Fruit fly (Drosophila melanogaster) whole organism, embryonic: ENCODE measurements around the gene CG31542.

ENCODE experiments used
- Asciz ChIP-seq: fragments of 200-800 bp; sonication (Bioruptor generic); optimal IDR thresholded peaks from 2 replicates; lab custom pipeline; 2017; ENCODE audit warnings: missing biosample characterization, mild to moderate bottlenecking, missing genetic modification characterization, missing genetic modification reagents
- BtbVII ChIP-seq: fragments of 200-800 bp; sonication (Bioruptor generic); optimal IDR thresholded peaks from 3 replicates; lab custom pipeline; 2017; ENCODE audit warnings: missing biosample characterization, mild to moderate bottlenecking, missing genetic modification characterization
- CG10147 ChIP-seq: fragments of 200-800 bp; sonication (Bioruptor generic); optimal IDR thresholded peaks from 2 replicates; lab custom pipeline; 2019; ENCODE audit warnings: missing biosample characterization, mild to moderate bottlenecking, missing genetic modification characterization, moderate library complexity
- CG11456 ChIP-seq: fragments of 200-800 bp; sonication (Bioruptor generic); IDR thresholded peaks from 3 replicates; pipeline ENCODE4 v1.3.6; 2022; ENCODE audit warnings: missing biosample characterization, missing genetic modification characterization
- CG12071 ChIP-seq: fragments of 200-800 bp; sonication (Bioruptor generic); optimal IDR thresholded peaks from 3 replicates; lab custom pipeline; 2018; ENCODE audit warnings: missing biosample characterization, mild to moderate bottlenecking, missing genetic modification characterization
- CG12942 ChIP-seq: fragments of 200-800 bp; sonication (Bioruptor generic); optimal IDR thresholded peaks from 3 replicates; lab custom pipeline; 2016; ENCODE audit warnings: missing biosample characterization, missing genetic modification characterization
- CG14860 ChIP-seq: fragments of 200-800 bp; sonication (Bioruptor generic); IDR thresholded peaks from 3 replicates; pipeline ENCODE4 v1.3.6; 2022; ENCODE audit warnings: missing biosample characterization, missing genetic modification characterization; ENCODE audit not compliant: partially characterized antibody
- CG15479 ChIP-seq: fragments of 200-800 bp; sonication (Bioruptor generic); optimal IDR thresholded peaks from 3 replicates; lab custom pipeline; 2019; ENCODE audit warnings: missing biosample characterization, mild to moderate bottlenecking, missing genetic modification characterization, moderate library complexity
- CG1603 ChIP-seq: fragments of 200-800 bp; sonication (Bioruptor generic); optimal IDR thresholded peaks from 2 replicates; lab custom pipeline; 2019; ENCODE audit warnings: missing biosample characterization, mild to moderate bottlenecking, missing genetic modification characterization, moderate library complexity
- CG17829 ChIP-seq: fragments of 200-800 bp; optimal IDR thresholded peaks from 2 replicates; lab custom pipeline; 2019; ENCODE audit warnings: missing biosample characterization, mild to moderate bottlenecking, missing genetic modification characterization, moderate library complexity
- CG3065 ChIP-seq: fragments of 200-800 bp; sonication (Bioruptor generic); optimal IDR thresholded peaks from 2 replicates; lab custom pipeline; 2016; ENCODE audit warnings: missing biosample characterization, missing genetic modification characterization
- CG31388 ChIP-seq: fragments of 200-800 bp; sonication (Bioruptor generic); optimal IDR thresholded peaks from 2 replicates; lab custom pipeline; 2016; ENCODE audit warnings: missing biosample characterization, missing genetic modification characterization
- CG33213 ChIP-seq: fragments of 200-800 bp; sonication (Bioruptor generic); optimal IDR thresholded peaks from 3 replicates; lab custom pipeline; 2016; ENCODE audit warnings: missing biosample characterization, missing genetic modification characterization
- CG3726 ChIP-seq: fragments of 200-800 bp; sonication (Bioruptor generic); IDR thresholded peaks from 3 replicates; pipeline ENCODE4, ENCODE4 v1.3.6; 2022; ENCODE audit warnings: missing biosample characterization, missing genetic modification characterization
- CG4328 ChIP-seq: fragments of 200-800 bp; sonication (Bioruptor generic); optimal IDR thresholded peaks from 3 replicates; lab custom pipeline; 2017; ENCODE audit warnings: missing biosample characterization, missing genetic modification reagents, missing genetic modification characterization
- CG6765 ChIP-seq: fragments of 200-800 bp; sonication (Bioruptor generic); optimal IDR thresholded peaks from 3 replicates; lab custom pipeline; 2017; ENCODE audit warnings: missing biosample characterization, mild to moderate bottlenecking, missing genetic modification characterization
- CG8089 ChIP-seq: fragments of 200-800 bp; sonication (Bioruptor generic); optimal IDR thresholded peaks from 3 replicates; lab custom pipeline; 2016; ENCODE audit warnings: missing biosample characterization, missing genetic modification characterization
- CG8359 ChIP-seq: fragments of 200-800 bp; sonication (Bioruptor generic); optimal IDR thresholded peaks from 2 replicates; lab custom pipeline; 2017; ENCODE audit warnings: missing biosample characterization, mild to moderate bottlenecking, missing genetic modification characterization, borderline replicate concordance
- CG9437 ChIP-seq: fragments of 200-800 bp; sonication (Bioruptor generic); optimal IDR thresholded peaks from 2 replicates; lab custom pipeline; 2018; ENCODE audit warnings: missing biosample characterization, mild to moderate bottlenecking, missing genetic modification characterization
- CHES-1-like ChIP-seq: fragments of 200-800 bp; sonication (Bioruptor generic); optimal IDR thresholded peaks from 2 replicates; lab custom pipeline; 2016; ENCODE audit warnings: missing biosample characterization, missing genetic modification characterization
- Dfd ChIP-seq, 2 experiments: fragments of >200 bp; optimal IDR thresholded peaks; 2 replicates each; lab custom pipeline; 2017; ENCODE audit warnings: missing biosample characterization in 2 of 2, missing genetic modification characterization in 2 of 2
- Dref ChIP-seq: fragments of 200-800 bp; sonication (Bioruptor generic); IDR thresholded peaks from 2 replicates; pipeline ENCODE4 v1.3.6; 2022; ENCODE audit warnings: missing biosample characterization, missing genetic modification characterization
- Drgx ChIP-seq: fragments of 200-800 bp; sonication (Bioruptor generic); IDR thresholded peaks from 2 replicates; pipeline ENCODE4 v1.3.6; 2022; ENCODE audit warnings: missing biosample characterization, missing genetic modification characterization
- Fer3 ChIP-seq: fragments of 200-800 bp; sonication (Bioruptor generic); optimal IDR thresholded peaks from 2 replicates; lab custom pipeline; 2018; ENCODE audit warnings: missing biosample characterization, mild to moderate bottlenecking, missing genetic modification characterization, moderate library complexity
- HmgD ChIP-seq: fragments of 200-800 bp; sonication (Bioruptor generic); optimal IDR thresholded peaks from 3 replicates; lab custom pipeline; 2016; ENCODE audit warnings: missing biosample characterization, missing genetic modification characterization
- Lpt ChIP-seq: fragments of >200 bp; optimal IDR thresholded peaks from 2 replicates; lab custom pipeline; 2018; ENCODE audit warnings: missing biosample characterization, missing genetic modification characterization
- Meics ChIP-seq: fragments of 200-800 bp; sonication (Bioruptor generic); optimal IDR thresholded peaks from 2 replicates; lab custom pipeline; 2017; ENCODE audit warnings: missing biosample characterization, mild to moderate bottlenecking, missing genetic modification characterization
- Nf-YA ChIP-seq: fragments of 200-800 bp; sonication (Bioruptor generic); IDR thresholded peaks from 2 replicates; pipeline ENCODE4 v1.3.6; 2022; ENCODE audit warnings: missing biosample characterization, missing genetic modification characterization
- Oli ChIP-seq: fragments of 200-800 bp; sonication (Bioruptor generic); optimal IDR thresholded peaks from 2 replicates; lab custom pipeline; 2018; ENCODE audit warnings: missing biosample characterization, mild to moderate bottlenecking, missing genetic modification characterization, moderate library complexity
- Sox100B ChIP-seq: fragments of 200-800 bp; sonication (Bioruptor generic); optimal IDR thresholded peaks from 3 replicates; lab custom pipeline; 2018; ENCODE audit warnings: missing biosample characterization, mild to moderate bottlenecking, missing genetic modification characterization
- al ChIP-seq: fragments of 200-800 bp; sonication (Bioruptor generic); IDR thresholded peaks from 2 replicates; pipeline ENCODE4 v1.3.6; 2022; ENCODE audit warnings: missing biosample characterization, missing genetic modification characterization
- ap ChIP-seq: fragments of 200-800 bp; sonication (Bioruptor generic); IDR thresholded peaks from 2 replicates; pipeline ENCODE4 v1.3.6; 2022; ENCODE audit warnings: missing biosample characterization, missing genetic modification characterization
- ci ChIP-seq: fragments of 200-800 bp; sonication (Bioruptor generic); IDR thresholded peaks from 3 replicates; pipeline ENCODE4 v1.3.6; 2022; ENCODE audit warnings: missing biosample characterization, missing genetic modification characterization
- ewg ChIP-seq: fragments of 200-800 bp; sonication (Bioruptor generic); optimal IDR thresholded peaks from 3 replicates; lab custom pipeline; 2017; ENCODE audit warnings: mild to moderate bottlenecking, missing biosample characterization, missing genetic modification reagents, missing genetic modification characterization
- fd3F ChIP-seq: fragments of 200-800 bp; sonication (Bioruptor generic); optimal IDR thresholded peaks from 2 replicates; lab custom pipeline; 2018; ENCODE audit warnings: missing biosample characterization, mild to moderate bottlenecking, missing genetic modification characterization, moderate library complexity
- ftz-f1 ChIP-seq: fragments of 200-800 bp; sonication (Bioruptor generic); optimal IDR thresholded peaks from 2 replicates; lab custom pipeline; 2016; ENCODE audit warnings: missing biosample characterization, missing genetic modification characterization
- grn ChIP-seq: fragments of 200-800 bp; sonication (Bioruptor generic); optimal IDR thresholded peaks from 3 replicates; lab custom pipeline; 2017; ENCODE audit warnings: missing biosample characterization, missing genetic modification characterization
- ind ChIP-seq: fragments of 200-800 bp; sonication (Bioruptor generic); optimal IDR thresholded peaks from 3 replicates; lab custom pipeline; 2016; ENCODE audit warnings: missing biosample characterization, missing genetic modification characterization
- ken ChIP-seq: fragments of 200-800 bp; sonication (Bioruptor generic); IDR thresholded peaks from 3 replicates; pipeline ENCODE4 v1.3.6; 2022; ENCODE audit warnings: missing biosample characterization, missing genetic modification characterization
- lola ChIP-seq, 3 experiments: fragments of >200 bp in 2 of 3; fragments of 200-800 bp in 1 of 3; sonication (Bioruptor generic) in 1 of 3; optimal IDR thresholded peaks; 2 replicates each; lab custom pipeline; 2017 to 2019; ENCODE audit warnings: missing biosample characterization in 3 of 3, missing genetic modification characterization in 3 of 3, mild to moderate bottlenecking in 1 of 3, moderate library complexity in 1 of 3
- luna ChIP-seq: fragments of 200-800 bp; sonication (Bioruptor generic); optimal IDR thresholded peaks from 2 replicates; lab custom pipeline; 2016; ENCODE audit warnings: missing biosample characterization, missing genetic modification characterization
- mld ChIP-seq: fragments of 200-800 bp; sonication (Bioruptor generic); IDR thresholded peaks from 3 replicates; pipeline ENCODE4 v1.3.6; 2022; ENCODE audit warnings: missing biosample characterization, missing genetic modification characterization; ENCODE audit not compliant: partially characterized antibody
- onecut ChIP-seq: fragments of 200-800 bp; sonication (Bioruptor generic); IDR thresholded peaks from 2 replicates; pipeline ENCODE4 v1.3.6; 2022; ENCODE audit warnings: missing biosample characterization, missing genetic modification characterization
- pum ChIP-seq: fragments of 200-800 bp; sonication (Bioruptor generic); optimal IDR thresholded peaks from 2 replicates; lab custom pipeline; 2016; ENCODE audit warnings: missing biosample characterization, missing genetic modification characterization
- repo ChIP-seq: fragments of 200-800 bp; sonication (Bioruptor generic); optimal IDR thresholded peaks from 2 replicates; lab custom pipeline; 2016; ENCODE audit warnings: missing biosample characterization, missing genetic modification characterization
- schlank ChIP-seq: fragments of 200-800 bp; sonication (Bioruptor generic); optimal IDR thresholded peaks from 2 replicates; lab custom pipeline; 2018; ENCODE audit warnings: missing biosample characterization, mild to moderate bottlenecking, missing genetic modification characterization
- slp2 ChIP-seq: fragments of 200-800 bp; sonication (Bioruptor generic); optimal IDR thresholded peaks from 2 replicates; lab custom pipeline; 2016; ENCODE audit warnings: missing biosample characterization, missing genetic modification characterization
- tna ChIP-seq: fragments of 200-800 bp; sonication (Bioruptor generic); IDR thresholded peaks from 2 replicates; pipeline ENCODE4 v1.3.6; 2022; ENCODE audit warnings: missing biosample characterization, missing genetic modification characterization; ENCODE audit not compliant: partially characterized antibody
- trem ChIP-seq: fragments of 200-800 bp; optimal IDR thresholded peaks from 3 replicates; lab custom pipeline; 2019; ENCODE audit warnings: missing biosample characterization, mild to moderate bottlenecking, missing genetic modification characterization, moderate library complexity
- z ChIP-seq: fragments of 200-800 bp; sonication (Bioruptor generic); IDR thresholded peaks from 3 replicates; pipeline ENCODE4 v1.3.6; 2022; ENCODE audit warnings: missing biosample characterization, missing genetic modification characterization
- zen2 ChIP-seq: fragments of 200-800 bp; sonication (Bioruptor generic); IDR thresholded peaks from 3 replicates; pipeline ENCODE4 v1.3.6; 2022; ENCODE audit warnings: missing biosample characterization, missing genetic modification characterization; ENCODE audit not compliant: partially characterized antibody

CG31542 gene

DNA sequence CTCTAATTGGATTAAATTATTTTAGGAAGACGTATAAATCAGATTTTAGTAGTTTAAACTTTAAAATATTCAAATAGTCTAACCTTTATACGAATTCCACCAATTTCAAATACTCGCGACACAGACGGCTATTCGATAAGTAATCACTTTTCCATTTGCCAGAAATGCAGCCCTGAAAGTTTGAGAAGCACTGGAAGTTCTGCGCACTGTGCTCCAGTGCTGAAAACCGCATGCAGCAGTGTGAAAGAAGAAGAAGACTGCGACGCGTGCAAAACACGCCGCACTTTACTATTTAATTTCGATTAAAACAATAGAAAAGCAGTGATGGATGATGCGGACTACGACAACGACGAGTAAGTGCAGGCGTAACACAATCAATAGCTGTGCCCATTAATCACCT is 2.2 kb downstream of the CG31542 start, which contains the start of gene Polr2F (continued):
- TF ChIP-seq CG10147 (GFP tag; lab: Kevin White, UChicago) (peak; percentile 69), CG12942 (GFP tag; lab: Kevin White, UChicago) (peak; percentile 88), ap (peak; percentile 43; the same call in 1 of the 2 replicates), CG15479 (no peak), ind (GFP tag; lab: Kevin White, UChicago) (peak; percentile 91), CG11456 (peak; percentile 93), Meics (peak; percentile 76), CG3726 (GFP tag; lab: Robert Waterston, UW) (peak; percentile 17; the same call in 1 of the 3 replicates), z (no peak), onecut (GFP tag; lab: Robert Waterston, UW) (peak; percentile 57), trem (tag; lab: Kevin White, UChicago) (peak; percentile 63), ken (peak; percentile 87), Dref (GFP tag; lab: Robert Waterston, UW) (peak; percentile 93), CG1603 (tag; lab: Kevin White, UChicago) (peak; percentile 90), CG6765 (GFP tag; lab: Kevin White, UChicago) (peak; percentile 66), Dfd (GFP tag; optimal IDR thresholded peaks at IDR 0.05; lab: Kevin White, UChicago) (no peak), Oli (peak; percentile 29), CG12071 (peak; percentile 54), tna (GFP tag; lab: Robert Waterston, UW) (peak; percentile 27; the same call in 1 of the 2 replicates), BtbVII (GFP tag; lab: Kevin White, UChicago) (peak; percentile 48), CG9437 (GFP tag; lab: Kevin White, UChicago) (peak; percentile 21), Nf-YA (GFP tag; lab: Robert Waterston, UW) (no peak), CHES-1-like (GFP tag; lab: Kevin White, UChicago) (peak; percentile 96), repo (GFP tag; lab: Kevin White, UChicago) (peak; percentile 87), Fer3 (tag; lab: Kevin White, UChicago) (peak; percentile 77), ftz-f1 (GFP tag; lab: Kevin White, UChicago) (peak; percentile 86), fd3F (peak; percentile 70), ewg (peak; percentile 100), Sox100B (GFP tag; lab: Kevin White, UChicago) (no peak), CG14860 (GFP tag; lab: Robert Waterston, UW) (no peak), Asciz (GFP tag; lab: Kevin White, UChicago) (peak; percentile 52), CG17829 (tag; lab: Kevin White, UChicago) (peak; percentile 79), lola (GFP tag; optimal IDR thresholded peaks at IDR 0.05; lab: Kevin White, UChicago) (peak in 1 of 3 experiments; percentile 51), Drgx (GFP tag; lab: Robert Waterston, UW) (peak; percentile 63), al (peak; percentile 65), CG4328 (GFP tag; lab: Kevin White, UChicago) (peak; percentile 56), pum (GFP tag; lab: Kevin White, UChicago) (peak; percentile 90), CG33213 (GFP tag; lab: Kevin White, UChicago) (peak; percentile 90), mld (GFP tag; lab: Robert Waterston, UW) (no peak), HmgD (GFP tag; lab: Kevin White, UChicago) (peak; percentile 94), zen2 (GFP tag; lab: Robert Waterston, UW) (no peak), slp2 (peak; percentile 77), CG8359 (GFP tag; lab: Kevin White, UChicago) (no peak), luna (GFP tag; lab: Kevin White, UChicago) (peak; percentile 84), ci (GFP tag; lab: Robert Waterston, UW) (peak; percentile 89), CG8089 (peak; percentile 79), Lpt (no peak), CG31388 (GFP tag; lab: Kevin White, UChicago) (peak; percentile 60), CG3065 (GFP tag; lab: Kevin White, UChicago) (peak; percentile 76), schlank (tag; lab: Kevin White, UChicago) (peak; percentile 64), grn (no peak)
